Worm (Caenorhabditis elegans) whole organism, late embryonic: ENCODE results near the gene hlh-33.

Experiments
- K09A11.1 ChIP-seq: sonication (generic microtip); optimal IDR thresholded peaks from 2 replicates; lab custom pipeline; 2017; ENCODE audit warnings: antibody characterized with exemption, mild to moderate bottlenecking, missing genetic modification characterization, missing compliant biosample characterization; ENCODE audit not compliant: insufficient read depth
- Y22D7AL.16 ChIP-seq: sonication (generic microtip); optimal IDR thresholded peaks from 2 replicates; lab custom pipeline; 2016; ENCODE audit warnings: missing genetic modification characterization, missing compliant biosample characterization
- ama-1 ChIP-seq: fragments of 150-350 bp; optimal IDR thresholded peaks from 2 replicates; lab custom pipeline; 2014
- dmd-4 ChIP-seq: sonication (generic microtip); optimal IDR thresholded peaks from 2 replicates; lab custom pipeline; 2016; ENCODE audit warnings: borderline replicate concordance, missing genetic modification characterization, missing compliant biosample characterization
- elt-4 ChIP-seq: sonication (generic microtip); optimal IDR thresholded peaks from 2 replicates; lab custom pipeline; 2016; ENCODE audit warnings: missing genetic modification characterization, missing compliant biosample characterization
- fkh-10 ChIP-seq: fragments of 150-350 bp; optimal IDR thresholded peaks from 2 replicates; lab custom pipeline; 2014; ENCODE audit warnings: missing biosample characterization, missing genetic modification reagents, missing genetic modification characterization
- hlh-30 ChIP-seq: sonication (generic microtip); optimal IDR thresholded peaks from 2 replicates; lab custom pipeline; 2017; ENCODE audit warnings: antibody characterized with exemption, missing genetic modification characterization, missing compliant biosample characterization; ENCODE audit not compliant: insufficient read depth
- rnt-1 ChIP-seq: sonication (generic microtip); optimal IDR thresholded peaks from 2 replicates; lab custom pipeline; 2016; ENCODE audit warnings: missing genetic modification characterization, missing compliant biosample characterization
- sox-2 ChIP-seq: fragments of 200-800 bp; sonication (Bioruptor generic); IDR thresholded peaks from 2 replicates; pipeline ENCODE4 v1.3.6; 2022; ENCODE audit warnings: missing genetic modification reagents, missing genetic modification characterization, missing compliant biosample characterization
- tbx-2 ChIP-seq: sonication (generic microtip); optimal IDR thresholded peaks from 2 replicates; lab custom pipeline; 2016; ENCODE audit warnings: missing genetic modification characterization, missing compliant biosample characterization

DNA sequence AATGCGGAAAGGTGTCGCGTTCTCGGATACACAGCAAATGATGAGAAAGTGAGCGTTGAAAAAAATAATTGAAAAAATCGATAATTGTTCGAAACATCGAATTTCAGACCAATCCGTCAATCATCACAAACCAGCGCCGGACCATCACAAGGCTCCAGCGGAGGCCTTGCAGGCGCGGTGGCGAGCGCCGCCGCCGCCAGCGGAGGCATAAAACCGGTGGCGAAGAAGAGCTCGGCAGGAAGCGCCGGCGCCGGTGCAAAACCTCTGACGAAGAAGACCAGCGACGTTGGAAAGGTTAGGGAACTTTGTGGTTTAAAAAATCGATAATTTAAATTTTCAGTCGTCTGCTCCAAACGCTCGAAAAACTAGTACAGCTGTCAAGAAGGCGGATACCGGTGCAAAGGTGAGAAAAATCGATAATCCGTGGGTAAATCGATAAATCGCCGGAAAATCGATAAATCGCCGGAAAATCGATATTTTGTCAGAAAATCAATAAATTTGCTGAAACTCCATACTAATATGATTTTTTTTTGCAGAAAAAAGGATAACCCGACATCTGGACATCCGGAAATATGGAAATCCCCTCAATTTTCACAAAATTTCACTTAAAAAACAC lies 48.9 kb upstream of the hlh-33 start:
- no peak for TF ChIP-seq tbx-2
- TF ChIP-seq hlh-30 (tag; lab: Kevin White, UChicago), result no peak
- TF ChIP-seq ama-1 (lab: Kevin White, UChicago), result no peak
- no peak for TF ChIP-seq Y22D7AL.16 (tag; lab: Kevin White, UChicago)
- TF ChIP-seq fkh-10, result no peak
- no peak for TF ChIP-seq rnt-1
- no peak for TF ChIP-seq K09A11.1 (tag; lab: Kevin White, UChicago)
- TF ChIP-seq elt-4 (tag; lab: Kevin White, UChicago), result peak; percentile 4
- no peak for TF ChIP-seq dmd-4 (tag; lab: Kevin White, UChicago)
- no peak for TF ChIP-seq sox-2
